Fruit fly (Drosophila melanogaster): ENCODE results near the gene cact.

cact gene

dm6 chr2L:16275809-16276178 lies 50.2 kb downstream of the cact start (continued):
- TF ChIP-seq grau (tag; optimal IDR thresholded peaks at IDR 0.05) (peak; percentile 64), CG9727 (GFP tag; optimal IDR thresholded peaks at IDR 0.05) (peak; percentile 63), CG11085 (GFP tag; IDR thresholded peaks at IDR 0.05) (no peak), CG10979 (tag; optimal IDR thresholded peaks at IDR 0.05) (peak; percentile 44), sob (GFP tag; IDR thresholded peaks at IDR 0.05) (peak; percentile 40; the same call in 1 of the 2 replicates), phol (tag; optimal IDR thresholded peaks at IDR 0.05) (peak; percentile 63), tgo (GFP tag; IDR thresholded peaks at IDR 0.05) (peak; percentile 49; the same call in 2 of the 3 replicates), Dip3 (GFP tag; optimal IDR thresholded peaks at IDR 0.05) (peak; percentile 19), gem (tag; optimal IDR thresholded peaks at IDR 0.05) (peak; percentile 72), CG34422 (GFP tag; IDR thresholded peaks at IDR 0.05) (0 out of 3 replicates have a peak, but pooled peaks have one; percentile 48), run (tag; optimal IDR thresholded peaks at IDR 0.05) (no peak), hkb (optimal IDR thresholded peaks at IDR 0.05) (no peak), hkb (GFP tag; IDR thresholded peaks at IDR 0.05) (peak; percentile 36; the same call in 1 of the 2 replicates), Meics (GFP tag; optimal IDR thresholded peaks at IDR 0.05) (peak; percentile 73), exex (tag; optimal IDR thresholded peaks at IDR 0.05) (peak; percentile 4), CG9437 (GFP tag; optimal IDR thresholded peaks at IDR 0.05) (peak; percentile 24), Dbx (GFP tag; IDR thresholded peaks at IDR 0.05) (peak; percentile 44; the same call in 1 of the 3 replicates), CrebB (tag; optimal IDR thresholded peaks at IDR 0.05) (no peak), rib (GFP tag; IDR thresholded peaks at IDR 0.05) (no peak), Blimp-1 (GFP tag; optimal IDR thresholded peaks at IDR 0.05) (peak; percentile 52), CG15011 (GFP tag; optimal IDR thresholded peaks at IDR 0.05) (peak; percentile 7), CG3281 (GFP tag; optimal IDR thresholded peaks at IDR 0.05) (peak; percentile 76), Trl (optimal IDR thresholded peaks at IDR 0.05) (peak in 1 of 2 experiments; percentile 10), Trl (GFP tag; optimal IDR thresholded peaks at IDR 0.05) (no peak), Bteb2 (GFP tag; optimal IDR thresholded peaks at IDR 0.05) (peak; percentile 2), Hr51 (GFP tag; optimal IDR thresholded peaks at IDR 0.05) (peak in 1 of 2 experiments; percentile 70), CG17186 (GFP tag; optimal IDR thresholded peaks at IDR 0.05) (no peak), Ada2b (GFP tag; IDR thresholded peaks at IDR 0.05) (peak; percentile 36; the same call in 1 of the 2 replicates), Ptx1 (GFP tag; IDR thresholded peaks at IDR 0.05) (peak; percentile 35), gcm (GFP tag; optimal IDR thresholded peaks at IDR 0.05) (no peak), Chrac-16 (GFP tag; optimal IDR thresholded peaks at IDR 0.05) (no peak), BEAF-32 (GFP tag; optimal IDR thresholded peaks at IDR 0.05) (no peak), row (GFP tag; IDR thresholded peaks at IDR 0.05) (peak; percentile 44; the same call in 1 of the 3 replicates), CG11723 (GFP tag; optimal IDR thresholded peaks at IDR 0.05) (peak; percentile 22), CG2202 (tag; optimal IDR thresholded peaks at IDR 0.05) (no peak), lola (GFP tag; optimal IDR thresholded peaks at IDR 0.05) (peak in 1 of 3 experiments; percentile 28), ac (GFP tag; optimal IDR thresholded peaks at IDR 0.05) (no peak), CG10147 (GFP tag; optimal IDR thresholded peaks at IDR 0.05) (peak; percentile 50), tio (GFP tag; optimal IDR thresholded peaks at IDR 0.05) (peak; percentile 0), YL-1 (GFP tag; optimal IDR thresholded peaks at IDR 0.05) (peak; percentile 15), CG10321 (GFP tag; IDR thresholded peaks at IDR 0.05) (no peak), az2 (GFP tag; optimal IDR thresholded peaks at IDR 0.05) (peak; percentile 16), sr (GFP tag; IDR thresholded peaks at IDR 0.05) (0 out of 3 replicates have a peak, but pooled peaks have one; percentile 28), slbo (GFP tag; IDR thresholded peaks at IDR 0.05) (peak; percentile 47), Rfx (GFP tag; IDR thresholded peaks at IDR 0.05) (peak; percentile 57; the same call in 1 of the 2 replicates), gsb-n (tag; optimal IDR thresholded peaks at IDR 0.05) (peak; percentile 2), CG18619 (GFP tag; optimal IDR thresholded peaks at IDR 0.05) (peak; percentile 41), caup (GFP tag; optimal IDR thresholded peaks at IDR 0.05; ENCODE audit: severe bottlenecking) (peak; percentile 61), CG12155 (GFP tag; optimal IDR thresholded peaks at IDR 0.05) (peak; percentile 34), gce (GFP tag; IDR thresholded peaks at IDR 0.05) (no peak), CG17385 (GFP tag; optimal IDR thresholded peaks at IDR 0.05) (peak; percentile 43)

Data from whole organism, embryonic.